Fruit fly (Drosophila melanogaster) whole organism, prepupa: Measurements from ENCODE around the gene PIG-T.

Source experiments
- CG10631 ChIP-seq: fragments of 200-800 bp; sonication (Bioruptor generic); optimal IDR thresholded peaks from 2 replicates; lab custom pipeline; 2016; ENCODE audit warnings: missing biosample characterization, missing genetic modification characterization
- CG16779 ChIP-seq: fragments of 200-800 bp; sonication (Bioruptor generic); optimal IDR thresholded peaks from 3 replicates; lab custom pipeline; 2017; ENCODE audit warnings: missing biosample characterization, mild to moderate bottlenecking, missing genetic modification characterization
- CG31627 ChIP-seq: fragments of 200-800 bp; sonication (Bioruptor generic); optimal IDR thresholded peaks from 3 replicates; lab custom pipeline; 2016; ENCODE audit warnings: missing biosample characterization, missing genetic modification characterization
- CG9139 ChIP-seq: fragments of 200-800 bp; sonication (Bioruptor generic); optimal IDR thresholded peaks from 3 replicates; lab custom pipeline; 2017; ENCODE audit warnings: missing biosample characterization, mild to moderate bottlenecking, missing genetic modification characterization
- Eip78C ChIP-seq: fragments of 200-800 bp; sonication (Bioruptor generic); peaks from one replicate; lab custom pipeline; 2016; ENCODE audit warnings: missing biosample characterization, missing genetic modification characterization
- Lpt ChIP-seq: fragments of 200-800 bp; sonication (Bioruptor generic); optimal IDR thresholded peaks from 3 replicates; lab custom pipeline; 2016; ENCODE audit warnings: missing biosample characterization, missing genetic modification characterization
- Smox ChIP-seq: fragments of 200-800 bp; sonication (Bioruptor generic); optimal IDR thresholded peaks from 3 replicates; lab custom pipeline; 2016; ENCODE audit warnings: missing biosample characterization, missing genetic modification characterization
- achi ChIP-seq: fragments of 200-800 bp; sonication (Bioruptor generic); optimal IDR thresholded peaks from 3 replicates; lab custom pipeline; 2016; ENCODE audit warnings: missing biosample characterization, missing genetic modification characterization
- acj6 ChIP-seq: fragments of 200-800 bp; sonication (Bioruptor generic); optimal IDR thresholded peaks from 3 replicates; lab custom pipeline; 2016; ENCODE audit warnings: missing biosample characterization, missing genetic modification characterization
- ss ChIP-seq, 2 experiments: fragments of 200-800 bp; sonication (Bioruptor generic); optimal IDR thresholded peaks; 2 replicates in 1 of 2; 3 replicates in 1 of 2; lab custom pipeline; 2017 to 2018; ENCODE audit warnings: mild to moderate bottlenecking in 2 of 2, missing biosample characterization in 2 of 2, missing genetic modification characterization in 2 of 2, moderate library complexity in 1 of 2

DNA sequence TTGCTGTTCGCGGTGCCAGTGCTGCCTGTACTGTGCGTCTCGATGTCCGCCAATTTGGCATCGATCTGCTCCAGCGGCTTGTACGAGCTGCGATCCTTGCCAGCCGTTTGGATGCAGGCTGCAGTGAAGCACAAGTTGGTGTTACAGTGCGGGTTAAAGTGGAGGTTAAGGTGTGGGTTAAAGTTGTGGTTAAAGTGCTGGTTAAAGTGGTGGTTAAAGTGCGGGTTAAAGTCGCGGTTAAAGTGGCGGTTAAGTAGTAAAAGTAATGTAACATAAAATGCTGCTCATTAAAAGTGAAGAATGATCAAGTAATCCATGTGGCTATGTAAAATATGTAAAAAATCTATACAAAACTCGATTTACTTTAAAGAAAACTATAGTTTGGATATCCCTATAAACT, 45.1 kb upstream of the PIG-T start:
- no peak for TF ChIP-seq Eip78C (GFP tag; lab: Kevin White, UChicago)
- TF ChIP-seq Smox (GFP tag; lab: Kevin White, UChicago) = no peak
- no peak for TF ChIP-seq acj6 (GFP tag; lab: Kevin White, UChicago)
- TF ChIP-seq achi (GFP tag; lab: Kevin White, UChicago) = no peak
- no peak for TF ChIP-seq CG9139 (GFP tag; lab: Kevin White, UChicago)
- TF ChIP-seq ss (GFP tag; optimal IDR thresholded peaks at IDR 0.05; lab: Kevin White, UChicago) = no peak
- no peak for TF ChIP-seq CG10631 (GFP tag; lab: Kevin White, UChicago)
- TF ChIP-seq CG31627 (GFP tag; lab: Kevin White, UChicago) = no peak
- no peak for TF ChIP-seq CG16779 (tag; lab: Kevin White, UChicago)
- no peak for TF ChIP-seq Lpt (GFP tag; lab: Kevin White, UChicago)
